Worm (Caenorhabditis elegans) whole organism, L2 larva: ENCODE results near the gene memi-3.

Experiments
- F13H6.1 ChIP-seq: sonication (generic microtip); optimal IDR thresholded peaks from 2 replicates; lab custom pipeline; 2016; ENCODE audit warnings: missing genetic modification characterization, missing compliant biosample characterization
- lin-11 ChIP-seq: fragments of 150-350 bp; sonication (generic microtip); optimal IDR thresholded peaks from 2 replicates; lab custom pipeline; 2014; ENCODE audit warnings: missing biosample characterization, missing genetic modification characterization, inconsistent platforms, mixed read lengths
- lin-39 ChIP-seq: fragments of 150-350 bp; optimal IDR thresholded peaks from 2 replicates; lab custom pipeline; 2014; ENCODE audit warnings: missing biosample characterization, missing genetic modification reagents, missing genetic modification characterization
- nhr-129 ChIP-seq: fragments of 150-350 bp; optimal IDR thresholded peaks from 2 replicates; lab custom pipeline; 2014; ENCODE audit warnings: missing biosample characterization, missing genetic modification characterization
- nhr-21 ChIP-seq: fragments of 150-350 bp; optimal IDR thresholded peaks from 2 replicates; lab custom pipeline; 2014; ENCODE audit warnings: missing biosample characterization, missing genetic modification characterization
- nhr-237 ChIP-seq: fragments of 150-350 bp; optimal IDR thresholded peaks from 2 replicates; lab custom pipeline; 2014; ENCODE audit warnings: missing biosample characterization, missing genetic modification characterization
- sma-9 ChIP-seq, 2 experiments: fragments of 150-350 bp in 1 of 2; sonication (generic microtip) in 1 of 2; optimal IDR thresholded peaks; 2 replicates each; lab custom pipeline; 2014 to 2016; ENCODE audit warnings: missing genetic modification characterization in 2 of 2, mild to moderate bottlenecking in 1 of 2, missing biosample characterization in 1 of 2, missing compliant biosample characterization in 1 of 2, missing genetic modification reagents in 1 of 2, moderate library complexity in 1 of 2
- snpc-4 ChIP-seq: fragments of 150-350 bp; optimal IDR thresholded peaks from 2 replicates; lab custom pipeline; 2014; ENCODE audit warnings: missing biosample characterization, missing genetic modification characterization
- unc-55 ChIP-seq: fragments of 150-350 bp; sonication (generic microtip); optimal IDR thresholded peaks from 3 replicates; lab custom pipeline; 2014; ENCODE audit warnings: missing biosample characterization, missing genetic modification reagents, missing genetic modification characterization
- unc-62 ChIP-seq: fragments of 150-350 bp; optimal IDR thresholded peaks from 2 replicates; lab custom pipeline; 2014; ENCODE audit warnings: missing biosample characterization, missing genetic modification reagents, missing genetic modification characterization
- zag-1 ChIP-seq: fragments of 150-350 bp; optimal IDR thresholded peaks from 2 replicates; lab custom pipeline; 2014; ENCODE audit warnings: missing biosample characterization, missing genetic modification characterization
- ztf-11 ChIP-seq: sonication (generic microtip); optimal IDR thresholded peaks from 2 replicates; lab custom pipeline; 2017; ENCODE audit warnings: missing biosample characterization, missing genetic modification characterization
- ztf-4 ChIP-seq: fragments of 150-350 bp; optimal IDR thresholded peaks from 2 replicates; lab custom pipeline; 2014; ENCODE audit warnings: missing biosample characterization, missing genetic modification characterization

DNA sequence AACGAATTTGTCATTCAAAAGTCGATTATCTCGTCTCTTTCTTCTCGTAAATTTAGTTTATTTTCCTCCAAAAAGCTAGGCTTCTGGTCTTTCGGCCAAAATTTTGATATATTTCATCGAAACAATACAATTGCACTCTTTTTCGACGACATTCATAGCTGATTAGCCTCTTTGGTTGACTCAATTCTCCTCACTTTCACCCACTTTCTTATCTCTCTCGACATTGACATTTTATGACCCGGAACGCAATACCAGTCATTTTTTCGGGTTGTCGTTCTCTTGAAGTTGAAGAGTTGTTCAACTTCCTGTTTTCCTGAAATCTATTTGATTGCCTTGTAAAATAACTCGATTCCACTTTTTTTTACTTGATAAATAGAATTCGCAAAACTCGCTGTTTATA, 31.4 kb upstream of the memi-3 start:
- no peak for TF ChIP-seq zag-1 (tag; lab: Kevin White, UChicago)
- TF ChIP-seq snpc-4 (tag; lab: Kevin White, UChicago): no peak
- TF ChIP-seq unc-62 (GFP tag; lab: Kevin White, UChicago): no peak
- no peak for TF ChIP-seq ztf-11
- no peak for TF ChIP-seq nhr-21
- TF ChIP-seq nhr-129 (tag; lab: Kevin White, UChicago): no peak
- TF ChIP-seq F13H6.1 (tag; lab: Kevin White, UChicago): no peak
- TF ChIP-seq sma-9 (GFP tag; optimal IDR thresholded peaks at IDR 0.05; lab: Kevin White, UChicago): no peak
- TF ChIP-seq sma-9 (tag; optimal IDR thresholded peaks at IDR 0.05; lab: Kevin White, UChicago): no peak
- TF ChIP-seq unc-55 (GFP tag; lab: Kevin White, UChicago): no peak
- TF ChIP-seq lin-39 (tag; lab: Kevin White, UChicago): no peak
- no peak for TF ChIP-seq nhr-237 (tag; lab: Kevin White, UChicago)
- no peak for TF ChIP-seq lin-11 (tag; lab: Kevin White, UChicago)
- TF ChIP-seq ztf-4 (tag; lab: Kevin White, UChicago): no peak
